Fruit fly (Drosophila melanogaster) whole organism, adult: Measurements from ENCODE around the gene CG43208.

Source experiments
- CG11617 ChIP-seq: fragments of 200-800 bp; sonication (Bioruptor generic); optimal IDR thresholded peaks from 2 replicates; lab custom pipeline; 2017; ENCODE audit warnings: mild to moderate bottlenecking, missing biosample characterization, missing genetic modification reagents, missing genetic modification characterization
- CG12768 ChIP-seq: fragments of 200-800 bp; sonication (Bioruptor generic); optimal IDR thresholded peaks from 2 replicates; lab custom pipeline; 2017; ENCODE audit warnings: missing biosample characterization, missing genetic modification characterization, mild to moderate bottlenecking, moderate library complexity, missing genetic modification reagents
- CG14711 ChIP-seq: fragments of 200-800 bp; sonication (Bioruptor generic); optimal IDR thresholded peaks from 2 replicates; lab custom pipeline; 2018; ENCODE audit warnings: missing biosample characterization, mild to moderate bottlenecking, missing genetic modification characterization, moderate library complexity
- CG1620 ChIP-seq: fragments of 200-800 bp; sonication (Bioruptor generic); optimal IDR thresholded peaks from 2 replicates; lab custom pipeline; 2016; ENCODE audit warnings: missing biosample characterization, missing genetic modification characterization
- CG33017 ChIP-seq: fragments of 200-800 bp; sonication (Bioruptor generic); optimal IDR thresholded peaks from 2 replicates; lab custom pipeline; 2018; ENCODE audit warnings: missing biosample characterization, mild to moderate bottlenecking, missing genetic modification characterization, moderate library complexity
- CG5204 ChIP-seq: fragments of 200-800 bp; sonication (Bioruptor generic); optimal IDR thresholded peaks from 2 replicates; lab custom pipeline; 2016; ENCODE audit warnings: missing biosample characterization, missing genetic modification characterization
- CG7101 ChIP-seq: fragments of 200-800 bp; sonication (Bioruptor generic); optimal IDR thresholded peaks from 2 replicates; lab custom pipeline; 2018; ENCODE audit warnings: missing biosample characterization, mild to moderate bottlenecking, missing genetic modification characterization, moderate library complexity
- Clk ChIP-seq: fragments of 200-800 bp; sonication (Bioruptor generic); optimal IDR thresholded peaks from 2 replicates; lab custom pipeline; 2017; ENCODE audit warnings: missing biosample characterization, missing genetic modification characterization
- Crg-1 ChIP-seq: fragments of 200-800 bp; sonication (Bioruptor generic); optimal IDR thresholded peaks from 2 replicates; lab custom pipeline; 2016; ENCODE audit warnings: missing biosample characterization, missing genetic modification characterization
- Hr96 ChIP-seq: fragments of 200-800 bp; sonication (Bioruptor generic); optimal IDR thresholded peaks from 2 replicates; lab custom pipeline; 2016; ENCODE audit warnings: missing biosample characterization, missing genetic modification characterization
- Mnt ChIP-seq: fragments of 200-800 bp; sonication (Bioruptor generic); optimal IDR thresholded peaks from 2 replicates; lab custom pipeline; 2016; ENCODE audit warnings: missing biosample characterization, mild to moderate bottlenecking, missing genetic modification characterization
- bab1 ChIP-seq: fragments of 200-800 bp; sonication (Bioruptor generic); optimal IDR thresholded peaks from 3 replicates; lab custom pipeline; 2019; ENCODE audit warnings: missing biosample characterization, mild to moderate bottlenecking, missing genetic modification characterization, moderate library complexity
- cic ChIP-seq: fragments of 200-800 bp; sonication (Bioruptor generic); optimal IDR thresholded peaks from 2 replicates; lab custom pipeline; 2017; ENCODE audit warnings: missing biosample characterization, mild to moderate bottlenecking, missing genetic modification characterization, moderate library complexity
- cnc ChIP-seq, 2 experiments: fragments of >200 bp; optimal IDR thresholded peaks; 2 replicates each; lab custom pipeline; 2017
- ovo ChIP-seq: fragments of 200-800 bp; sonication (Bioruptor generic); optimal IDR thresholded peaks from 2 replicates; lab custom pipeline; 2016; ENCODE audit warnings: missing biosample characterization, missing genetic modification characterization
- pad ChIP-seq: fragments of 200-800 bp; sonication (Bioruptor generic); optimal IDR thresholded peaks from 3 replicates; lab custom pipeline; 2017; ENCODE audit warnings: missing biosample characterization, missing genetic modification characterization, mild to moderate bottlenecking, moderate library complexity, missing genetic modification reagents
- tj ChIP-seq: fragments of 200-800 bp; sonication (Bioruptor generic); optimal IDR thresholded peaks from 3 replicates; lab custom pipeline; 2017; ENCODE audit warnings: missing biosample characterization, mild to moderate bottlenecking, missing genetic modification characterization, moderate library complexity
- toe ChIP-seq: fragments of 200-800 bp; sonication (Bioruptor generic); optimal IDR thresholded peaks from 2 replicates; lab custom pipeline; 2016; ENCODE audit warnings: missing biosample characterization, missing genetic modification characterization

The CG43208 gene

DNA sequence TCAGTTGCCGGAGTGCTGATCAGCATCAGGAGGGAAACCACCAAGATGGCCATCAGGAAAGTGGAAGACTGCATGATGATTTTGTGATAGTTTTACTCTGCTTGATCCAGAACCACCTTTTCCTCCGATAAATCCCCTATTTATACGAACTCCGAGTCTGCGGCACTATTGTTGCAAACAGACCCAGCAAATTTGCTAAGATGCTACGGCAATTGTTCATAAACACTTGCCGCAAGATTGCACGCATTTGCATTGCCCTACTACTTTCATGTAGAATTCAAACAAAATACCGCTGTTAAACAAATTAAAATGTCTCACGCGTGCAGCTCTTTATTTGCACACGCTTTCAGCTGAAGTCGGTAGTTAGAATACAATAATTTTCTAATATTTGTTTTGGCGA lies 15.9 kb downstream of the CG43208 start, which contains the start of gene CG45080:
TSS of gene CG45080 (minus strand) at position 101 of the 400 bp plus-strand sequence.
- TF ChIP-seq pad (GFP tag; lab: Kevin White, UChicago): no peak
- no peak for TF ChIP-seq cic (GFP tag; lab: Kevin White, UChicago)
- TF ChIP-seq Hr96: no peak
- no peak for TF ChIP-seq CG14711 (tag; lab: Kevin White, UChicago)

DNA sequence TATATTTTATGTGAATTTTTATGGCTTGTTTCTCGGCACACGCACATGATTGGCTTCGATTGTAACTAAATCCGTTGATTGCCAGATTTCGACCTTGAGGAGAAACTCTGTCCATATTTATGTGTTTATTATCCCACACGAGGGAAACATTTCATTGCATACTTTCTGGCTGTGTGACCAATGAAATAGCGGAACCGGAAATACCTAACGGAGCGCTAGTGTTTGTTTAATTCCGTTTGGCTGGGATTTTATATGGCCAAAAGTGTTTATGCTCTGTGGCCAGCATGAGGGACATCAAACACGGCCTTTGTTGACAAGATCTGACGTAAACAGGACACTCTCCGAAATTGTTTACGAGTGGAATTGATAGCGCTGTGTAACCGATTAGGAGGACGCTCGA lies 16.6 kb downstream of the CG43208 start:
- no peak for TF ChIP-seq CG11617 (GFP tag; lab: Kevin White, UChicago)
- TF ChIP-seq Hr96: no peak
- no peak for TF ChIP-seq CG7101 (tag; lab: Kevin White, UChicago)
- TF ChIP-seq bab1 (GFP tag; lab: Kevin White, UChicago): no peak
- no peak for TF ChIP-seq pad (GFP tag; lab: Kevin White, UChicago)
- no peak for TF ChIP-seq tj (GFP tag; lab: Kevin White, UChicago)
- TF ChIP-seq Mnt (GFP tag; lab: Kevin White, UChicago): no peak
- no peak for TF ChIP-seq CG12768 (GFP tag; lab: Kevin White, UChicago)
- no peak for TF ChIP-seq CG1620 (GFP tag; lab: Kevin White, UChicago)
- TF ChIP-seq toe: no peak
- no peak for TF ChIP-seq Clk (GFP tag; lab: Kevin White, UChicago)
- TF ChIP-seq CG5204 (GFP tag; lab: Kevin White, UChicago): no peak

DNA sequence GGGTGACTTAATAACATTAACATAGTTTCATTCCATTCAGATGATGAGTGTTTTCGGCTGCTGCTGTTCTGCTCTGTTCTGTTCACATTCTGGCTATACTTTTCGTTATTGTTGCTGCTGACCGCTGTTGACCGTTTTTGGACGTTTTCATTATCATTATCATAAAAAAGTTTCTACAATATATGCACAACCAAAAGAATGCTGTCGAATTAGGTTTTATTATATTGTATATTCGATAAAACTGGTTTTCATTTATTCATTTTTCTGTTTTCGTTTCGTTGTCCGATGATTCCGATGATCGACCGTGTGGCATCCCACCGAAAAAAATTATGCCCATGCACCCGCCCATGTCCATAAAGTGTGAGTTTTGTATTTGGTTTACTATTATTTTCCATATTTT lies 29.8 kb downstream of the CG43208 start:
- TF ChIP-seq CG5204 (GFP tag; lab: Kevin White, UChicago): no peak

DNA sequence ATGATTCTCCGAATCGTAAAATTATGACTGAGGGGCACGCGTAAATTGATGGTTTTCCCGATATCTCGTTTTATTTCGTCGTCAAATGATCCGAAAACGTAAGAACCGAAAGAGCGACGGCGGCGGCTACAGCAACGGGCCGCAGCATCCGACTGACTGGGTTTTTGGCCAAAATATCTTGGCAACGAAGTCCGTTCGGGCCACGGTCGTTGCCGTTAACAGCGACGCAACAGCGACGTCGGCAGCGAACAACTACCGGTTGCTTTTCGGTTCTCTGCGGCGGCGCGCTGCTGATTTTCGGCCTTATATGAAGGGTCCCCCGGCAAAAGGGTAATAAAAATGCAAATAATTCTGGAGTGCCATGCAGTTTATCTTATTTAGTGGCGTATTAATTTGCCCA lies 30.8 kb downstream of the CG43208 start, which contains the start of gene PK2-R2:
TSS of gene PK2-R2 (minus strand) at position 160 of the 400 bp plus-strand sequence.
- TF ChIP-seq cnc (optimal IDR thresholded peaks at IDR 0.05; lab: Kevin White, UChicago): no peak
- TF ChIP-seq Crg-1 (GFP tag; lab: Kevin White, UChicago): no peak
- no peak for TF ChIP-seq CG33017 (tag; lab: Kevin White, UChicago)
- TF ChIP-seq CG14711 (tag; lab: Kevin White, UChicago): no peak
- TF ChIP-seq Hr96: no peak
- TF ChIP-seq Mnt (GFP tag; lab: Kevin White, UChicago): no peak
- TF ChIP-seq pad (GFP tag; lab: Kevin White, UChicago): no peak

DNA sequence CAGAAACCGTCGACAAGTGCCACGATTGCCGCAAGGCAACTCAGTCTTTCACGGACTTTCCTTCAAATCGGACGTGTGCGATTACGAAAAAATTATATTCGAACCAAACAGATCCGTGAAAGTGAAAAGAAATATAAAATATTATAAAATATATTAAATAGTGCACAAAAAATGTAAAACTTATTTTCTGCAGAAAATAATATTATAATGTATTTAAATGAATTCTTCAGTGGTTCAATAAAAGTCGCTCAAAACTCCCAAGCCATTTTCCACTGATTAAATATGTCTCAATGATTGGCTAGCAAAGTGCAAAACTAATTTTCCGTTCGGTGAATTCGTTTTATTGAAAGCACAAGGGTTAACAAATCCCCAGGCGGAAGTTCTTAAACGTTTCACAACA lies 34.8 kb downstream of the CG43208 start, which contains the start of gene PK2-R1:
TSS of gene PK2-R1 (plus strand) at position 301 of the 400 bp plus-strand sequence.
- no peak for TF ChIP-seq pad (GFP tag; lab: Kevin White, UChicago)
- TF ChIP-seq Hr96: no peak
- no peak for TF ChIP-seq tj (GFP tag; lab: Kevin White, UChicago)
- TF ChIP-seq Mnt (GFP tag; lab: Kevin White, UChicago): no peak
- TF ChIP-seq CG7101 (tag; lab: Kevin White, UChicago): no peak
- TF ChIP-seq Crg-1 (GFP tag; lab: Kevin White, UChicago): no peak

DNA sequence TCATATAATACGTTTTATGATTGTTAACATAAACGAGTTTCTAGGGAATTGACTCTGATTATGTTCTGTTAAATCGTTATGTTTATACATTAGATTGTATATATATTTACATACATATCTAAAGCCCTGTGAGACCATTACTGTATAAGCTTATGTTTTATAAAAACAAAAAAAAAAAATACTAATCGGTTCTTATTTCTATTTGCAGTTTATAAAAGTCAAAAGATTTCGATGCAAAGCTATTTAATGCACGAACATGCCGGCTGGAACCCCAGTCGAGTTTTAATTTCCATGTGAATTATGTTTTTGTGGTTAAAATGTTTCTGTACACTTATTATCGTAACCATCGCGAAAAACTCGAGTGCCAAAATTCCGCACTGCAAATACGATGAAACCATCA lies 50.1 kb downstream of the CG43208 start, which contains the start of gene mthl12:
TSS of gene mthl12 (plus strand) at position 301 of the 400 bp plus-strand sequence.
- TF ChIP-seq CG14711 (tag; lab: Kevin White, UChicago) (no peak), bab1 (GFP tag; lab: Kevin White, UChicago) (no peak), CG5204 (GFP tag; lab: Kevin White, UChicago) (no peak), ovo (GFP tag; lab: Kevin White, UChicago) (no peak), CG33017 (tag; lab: Kevin White, UChicago) (no peak), Mnt (GFP tag; lab: Kevin White, UChicago) (no peak), CG12768 (GFP tag; lab: Kevin White, UChicago) (no peak), Crg-1 (GFP tag; lab: Kevin White, UChicago) (no peak)
